Worm (Caenorhabditis elegans) whole organism, early embryonic: ENCODE measurements around the gene Y39G8C.2.

Experiments used
- B0310.2 ChIP-seq: sonication (generic microtip); optimal IDR thresholded peaks from 2 replicates; lab custom pipeline; 2016; ENCODE audit warnings: mild to moderate bottlenecking, missing genetic modification characterization, missing compliant biosample characterization
- F13C5.2 ChIP-seq: sonication (generic microtip); optimal IDR thresholded peaks from 2 replicates; lab custom pipeline; 2017; ENCODE audit warnings: mild to moderate bottlenecking, missing genetic modification characterization, inconsistent platforms, missing compliant biosample characterization
- aly-1 ChIP-seq: sonication (generic microtip); optimal IDR thresholded peaks from 2 replicates; lab custom pipeline; 2016; ENCODE audit warnings: missing genetic modification characterization, missing compliant biosample characterization
- ama-1 ChIP-seq: fragments of 150-350 bp; optimal IDR thresholded peaks from 2 replicates; lab custom pipeline; 2014
- ceh-13 ChIP-seq: fragments of 200-800 bp; sonication (Bioruptor generic); optimal IDR thresholded peaks from 2 replicates; lab custom pipeline; 2018; ENCODE audit warnings: mild to moderate bottlenecking, missing genetic modification characterization, missing compliant biosample characterization
- ceh-36 ChIP-seq: sonication (generic microtip); optimal IDR thresholded peaks from 2 replicates; lab custom pipeline; 2016; ENCODE audit warnings: missing genetic modification characterization, inconsistent platforms, missing compliant biosample characterization
- ets-7 ChIP-seq: sonication (generic microtip); optimal IDR thresholded peaks from 2 replicates; lab custom pipeline; 2016; ENCODE audit warnings: missing genotype, missing genetic modification characterization, missing compliant biosample characterization
- flt-1 ChIP-seq: fragments of 200-800 bp; sonication (Bioruptor generic); IDR thresholded peaks from 2 replicates; pipeline ENCODE4 v1.3.6; 2022; ENCODE audit warnings: missing genetic modification characterization, missing compliant biosample characterization
- hmbx-1 ChIP-seq: sonication (generic microtip); optimal IDR thresholded peaks from 2 replicates; lab custom pipeline; 2016; ENCODE audit warnings: mild to moderate bottlenecking, missing genetic modification characterization, missing compliant biosample characterization
- hmg-4 ChIP-seq: fragments of 200-800 bp; sonication (Bioruptor generic); optimal IDR thresholded peaks from 2 replicates; lab custom pipeline; 2018; ENCODE audit warnings: mild to moderate bottlenecking, missing genetic modification characterization, missing compliant biosample characterization
- hnd-1 ChIP-seq: sonication (generic microtip); optimal IDR thresholded peaks from 2 replicates; lab custom pipeline; 2016; ENCODE audit warnings: missing genetic modification characterization, missing compliant biosample characterization
- pes-1 ChIP-seq: fragments of 200-800 bp; sonication (Bioruptor generic); IDR thresholded peaks from 2 replicates; pipeline ENCODE4 v1.3.6; 2022; ENCODE audit warnings: missing genetic modification reagents, missing genetic modification characterization, missing compliant biosample characterization
- scrt-1 ChIP-seq: fragments of 200-800 bp; sonication (Bioruptor generic); IDR thresholded peaks from 2 replicates; pipeline ENCODE4 v1.3.6; 2022; ENCODE audit warnings: missing genetic modification characterization, missing compliant biosample characterization
- sea-1 ChIP-seq: fragments of 200-800 bp; sonication (Bioruptor generic); conservative IDR thresholded peaks from 2 replicates; pipeline ENCODE4 v1.3.6; 2022; ENCODE audit warnings: missing genetic modification characterization, missing compliant biosample characterization
- tbx-11 ChIP-seq: fragments of 200-800 bp; sonication (Bioruptor generic); IDR thresholded peaks from 2 replicates; pipeline ENCODE4 v1.3.6; 2022; ENCODE audit warnings: missing genetic modification characterization, missing compliant biosample characterization
- tbx-37 ChIP-seq: fragments of 200-800 bp; sonication (Bioruptor generic); conservative IDR thresholded peaks from 2 replicates; pipeline ENCODE4 v1.3.6; 2022; ENCODE audit warnings: missing genetic modification reagents, missing genetic modification characterization, missing compliant biosample characterization
- tra-4 ChIP-seq: sonication (generic microtip); optimal IDR thresholded peaks from 2 replicates; lab custom pipeline; 2017; ENCODE audit warnings: missing genetic modification characterization, missing compliant biosample characterization

Y39G8C.2 gene

DNA sequence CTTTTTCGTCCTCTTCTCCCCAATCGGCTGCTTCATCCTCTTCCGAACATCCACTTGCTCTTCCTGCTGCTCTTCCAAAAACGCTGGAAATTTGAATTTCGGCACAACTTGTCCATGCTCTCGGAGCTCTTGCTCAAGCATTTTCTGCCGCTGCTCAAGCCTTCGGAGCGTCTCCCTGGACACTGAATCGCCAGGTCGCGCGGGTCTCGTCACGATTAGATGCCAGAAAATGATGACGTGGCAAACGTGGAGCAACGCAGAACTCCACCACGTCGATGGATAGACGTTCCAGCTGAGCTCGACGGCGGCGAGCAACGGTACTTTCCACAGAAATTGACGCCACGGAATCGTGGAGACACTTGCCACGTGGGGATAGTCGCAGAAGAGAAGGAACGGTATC lies 31.8 kb upstream of the Y39G8C.2 start:
- TF ChIP-seq ceh-36 (tag; lab: Kevin White, UChicago), result no peak
- no peak for TF ChIP-seq ceh-13 (GFP tag; lab: Kevin White, UChicago)
- no peak for TF ChIP-seq ama-1 (lab: Kevin White, UChicago)
- no peak for TF ChIP-seq scrt-1 (GFP tag; lab: Robert Waterston, UW)
- TF ChIP-seq tra-4 (tag; lab: Kevin White, UChicago), result no peak
- TF ChIP-seq flt-1, result no peak
- TF ChIP-seq B0310.2 (tag; lab: Kevin White, UChicago), result no peak
- no peak for TF ChIP-seq ets-7 (tag; lab: Kevin White, UChicago)
- no peak for TF ChIP-seq hmbx-1 (tag; lab: Kevin White, UChicago)
- TF ChIP-seq hnd-1 (tag; lab: Kevin White, UChicago), result no peak
- TF ChIP-seq F13C5.2 (tag; lab: Kevin White, UChicago), result no peak
- TF ChIP-seq pes-1, result no peak
- no peak for TF ChIP-seq sea-1 (GFP tag; lab: Robert Waterston, UW)
- TF ChIP-seq hmg-4 (GFP tag; lab: Kevin White, UChicago), result no peak
- TF ChIP-seq tbx-37 (GFP tag; lab: Robert Waterston, UW), result no peak
- TF ChIP-seq tbx-11 (GFP tag; lab: Robert Waterston, UW), result no peak
- TF ChIP-seq aly-1, result no peak

DNA sequence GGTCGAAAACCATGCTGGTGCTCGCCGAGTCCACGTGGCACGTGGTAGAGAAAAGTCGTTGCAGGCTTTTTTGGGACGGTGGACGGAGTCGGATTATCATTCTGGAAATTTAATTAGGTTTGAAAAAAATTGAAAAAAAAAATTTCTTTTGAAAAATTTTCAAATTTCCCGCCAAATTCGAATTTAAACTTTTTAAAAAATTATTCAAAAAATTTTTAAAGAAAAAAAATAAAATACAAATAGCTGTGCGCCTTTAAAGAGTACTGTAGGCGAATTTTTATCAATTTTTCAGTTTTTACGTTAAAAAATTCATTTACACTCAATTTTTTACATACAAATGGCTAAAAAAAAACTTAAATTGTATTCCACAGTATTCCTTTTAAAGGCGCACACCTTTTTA lies 29.4 kb upstream of the Y39G8C.2 start, which contains the start of gene K09E4.3:
K09E4.3 (minus strand) TSS at position 101 of the 400 bp plus-strand sequence.
- TF ChIP-seq ceh-36 (tag; lab: Kevin White, UChicago), result no peak
- TF ChIP-seq B0310.2 (tag; lab: Kevin White, UChicago), result no peak

DNA sequence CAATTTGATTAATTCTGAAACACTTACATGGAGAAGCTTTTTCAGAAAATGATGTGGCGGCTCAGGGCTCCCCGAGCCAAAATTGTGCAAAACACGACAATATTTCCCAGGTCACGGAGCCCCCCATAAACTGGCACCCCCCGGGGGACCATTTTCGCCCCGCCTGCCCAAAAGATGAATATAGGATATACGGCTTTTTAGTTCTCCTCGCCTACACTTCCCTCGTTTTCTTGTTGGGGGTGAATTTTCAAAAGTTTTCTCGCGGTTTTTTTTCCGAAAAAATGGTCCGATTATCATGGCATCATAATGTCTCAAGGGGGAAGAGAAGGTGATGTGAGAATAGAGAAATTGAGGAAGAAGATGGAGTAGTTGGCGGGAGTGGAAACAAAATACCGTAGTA lies 24.6 kb upstream of the Y39G8C.2 start, which contains the start of gene K09E4.4:
K09E4.4 (minus strand) TSS at position 101 of the 400 bp plus-strand sequence.
- no peak for TF ChIP-seq flt-1
- TF ChIP-seq ceh-36 (tag; lab: Kevin White, UChicago), result no peak
- no peak for TF ChIP-seq sea-1 (GFP tag; lab: Robert Waterston, UW)
- TF ChIP-seq ceh-13 (GFP tag; lab: Kevin White, UChicago), result no peak
- TF ChIP-seq hmbx-1 (tag; lab: Kevin White, UChicago), result no peak
- TF ChIP-seq pes-1, result no peak
- no peak for TF ChIP-seq B0310.2 (tag; lab: Kevin White, UChicago)
- no peak for TF ChIP-seq F13C5.2 (tag; lab: Kevin White, UChicago)
- no peak for TF ChIP-seq hmg-4 (GFP tag; lab: Kevin White, UChicago)
- no peak for TF ChIP-seq ets-7 (tag; lab: Kevin White, UChicago)
- TF ChIP-seq tbx-11 (GFP tag; lab: Robert Waterston, UW), result no peak
- TF ChIP-seq hnd-1 (tag; lab: Kevin White, UChicago), result no peak
- TF ChIP-seq aly-1, result no peak
- no peak for TF ChIP-seq ama-1 (lab: Kevin White, UChicago)
- TF ChIP-seq tbx-37 (GFP tag; lab: Robert Waterston, UW), result no peak
- TF ChIP-seq scrt-1 (GFP tag; lab: Robert Waterston, UW), result no peak
- no peak for TF ChIP-seq tra-4 (tag; lab: Kevin White, UChicago)

DNA sequence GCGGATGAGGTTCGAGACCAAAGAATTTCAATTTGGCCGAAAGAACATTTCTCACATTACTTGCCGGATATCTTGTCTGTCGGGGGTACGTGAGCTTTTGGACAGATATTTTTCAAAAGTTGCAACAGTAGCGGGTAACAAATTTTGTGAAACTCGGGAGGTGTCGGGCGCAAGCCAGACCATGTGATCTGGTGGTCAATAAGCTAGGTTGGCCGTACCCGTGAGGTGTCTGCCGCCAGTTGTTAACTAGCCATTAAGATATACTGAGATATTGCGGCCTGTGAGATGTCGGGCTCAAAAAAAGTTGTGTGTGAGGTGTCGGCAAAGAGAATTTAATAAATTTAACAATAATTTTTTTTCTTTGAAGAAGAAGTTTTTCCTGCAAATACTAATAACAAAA lies 21.0 kb upstream of the Y39G8C.2 start:
- TF ChIP-seq ets-7 (tag; lab: Kevin White, UChicago), result no peak
- TF ChIP-seq flt-1, result no peak
- TF ChIP-seq ceh-13 (GFP tag; lab: Kevin White, UChicago), result no peak
- no peak for TF ChIP-seq ceh-36 (tag; lab: Kevin White, UChicago)
- TF ChIP-seq ama-1 (lab: Kevin White, UChicago), result no peak
- TF ChIP-seq sea-1 (GFP tag; lab: Robert Waterston, UW), result no peak
- no peak for TF ChIP-seq B0310.2 (tag; lab: Kevin White, UChicago)
- no peak for TF ChIP-seq F13C5.2 (tag; lab: Kevin White, UChicago)
- TF ChIP-seq scrt-1 (GFP tag; lab: Robert Waterston, UW), result no peak
- TF ChIP-seq hnd-1 (tag; lab: Kevin White, UChicago), result no peak
- TF ChIP-seq tbx-37 (GFP tag; lab: Robert Waterston, UW), result no peak
- no peak for TF ChIP-seq tbx-11 (GFP tag; lab: Robert Waterston, UW)

DNA sequence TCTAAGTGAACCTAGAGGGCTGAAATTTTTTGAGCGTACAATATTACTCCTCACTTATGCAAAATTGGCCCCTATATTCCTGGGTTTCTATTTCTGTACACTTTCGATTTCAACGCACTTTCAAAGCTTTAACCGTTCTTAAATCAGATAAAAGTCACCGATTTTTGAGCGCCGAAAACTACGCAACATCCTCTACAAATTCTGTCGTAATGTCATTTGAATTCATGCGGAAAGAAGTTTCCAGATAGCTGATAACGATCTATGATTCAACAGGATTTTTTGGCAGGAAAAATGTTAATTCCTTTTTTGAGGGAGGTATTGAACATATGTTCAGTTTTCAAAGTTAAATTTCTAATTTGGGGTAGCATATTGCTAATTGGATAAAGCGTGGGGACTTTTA lies 15.4 kb upstream of the Y39G8C.2 start:
- TF ChIP-seq F13C5.2 (tag; lab: Kevin White, UChicago) (no peak), aly-1 (no peak), pes-1 (no peak), ets-7 (tag; lab: Kevin White, UChicago) (no peak)

DNA sequence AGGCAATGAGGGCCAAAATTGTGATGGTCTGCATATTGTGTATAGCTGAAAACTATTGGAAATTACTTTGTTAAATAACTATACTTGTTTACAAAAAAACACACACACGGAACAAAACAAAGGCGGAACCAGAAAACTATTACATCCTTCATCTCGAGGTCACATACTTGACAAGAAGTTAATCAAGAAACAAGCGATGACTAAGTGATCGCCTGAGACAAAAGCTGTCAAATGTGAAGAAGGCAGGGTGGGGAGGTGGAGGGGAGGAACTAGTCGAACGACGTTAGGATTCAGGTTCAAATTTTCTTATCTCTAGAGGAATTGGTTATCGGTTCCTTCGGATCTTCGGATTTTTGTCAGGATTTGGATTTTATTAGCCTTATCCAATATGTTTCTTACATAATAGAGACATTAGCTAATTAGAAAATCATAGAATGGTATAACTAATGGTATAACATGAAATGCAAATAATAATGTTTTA lies 11.8 kb upstream of the Y39G8C.2 start, which contains the start of gene cpg-7:
cpg-7 (minus strand) TSS at position 51 of the 481 bp plus-strand sequence.
- TF ChIP-seq tbx-37 (GFP tag; lab: Robert Waterston, UW), result no peak
- no peak for TF ChIP-seq sea-1 (GFP tag; lab: Robert Waterston, UW)
- no peak for TF ChIP-seq scrt-1 (GFP tag; lab: Robert Waterston, UW)
- no peak for TF ChIP-seq ama-1 (lab: Kevin White, UChicago)
- TF ChIP-seq tbx-11 (GFP tag; lab: Robert Waterston, UW), result no peak
- TF ChIP-seq ceh-36 (tag; lab: Kevin White, UChicago), result no peak
- no peak for TF ChIP-seq ceh-13 (GFP tag; lab: Kevin White, UChicago)
- TF ChIP-seq pes-1, result no peak
- no peak for TF ChIP-seq hmbx-1 (tag; lab: Kevin White, UChicago)
- TF ChIP-seq flt-1, result no peak

DNA sequence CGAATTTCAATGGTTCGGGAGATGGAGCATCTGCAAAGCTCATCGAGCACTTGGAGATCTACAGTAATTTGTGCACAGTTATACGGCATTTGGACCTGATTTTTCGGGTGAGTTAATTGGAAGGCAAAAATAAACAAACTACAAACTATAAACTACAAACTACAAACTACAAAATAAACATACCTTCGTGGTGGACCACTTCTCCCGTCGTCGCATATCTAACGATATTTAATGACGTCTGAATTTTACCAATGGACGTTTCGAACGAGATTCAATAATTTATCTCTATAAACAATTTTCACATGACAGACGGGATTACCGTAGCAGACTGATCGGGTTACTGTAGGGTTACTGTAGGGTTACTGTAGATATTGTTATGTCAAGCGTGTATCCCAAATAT lies 8.7 kb upstream of the Y39G8C.2 start:
- TF ChIP-seq hmbx-1 (tag; lab: Kevin White, UChicago) (no peak), sea-1 (GFP tag; lab: Robert Waterston, UW) (no peak), aly-1 (no peak), tra-4 (tag; lab: Kevin White, UChicago) (no peak), tbx-11 (GFP tag; lab: Robert Waterston, UW) (no peak), ceh-36 (tag; lab: Kevin White, UChicago) (no peak), pes-1 (no peak), ets-7 (tag; lab: Kevin White, UChicago) (no peak), ceh-13 (GFP tag; lab: Kevin White, UChicago) (no peak), hnd-1 (tag; lab: Kevin White, UChicago) (no peak), ama-1 (lab: Kevin White, UChicago) (no peak), tbx-37 (GFP tag; lab: Robert Waterston, UW) (no peak), scrt-1 (GFP tag; lab: Robert Waterston, UW) (no peak), F13C5.2 (tag; lab: Kevin White, UChicago) (no peak), B0310.2 (tag; lab: Kevin White, UChicago) (no peak), flt-1 (no peak), hmg-4 (GFP tag; lab: Kevin White, UChicago) (no peak)
